ENCODE assay signal across 1 fruit fly cellular context in genomic region chr3L:17495266-17495961, dm6.
TF ChIP-seq lines count a peak whose summit lies in the region.

No protein-coding gene starts in this region.

TF ChIP-seq in whole organism, embryonic, 481 proteins besides CTCF, POLR2A, EP300 and RAD21 (continued from another document):
- TF ChIP-seq CG2129 (GFP tag; IDR thresholded peaks at IDR 0.05; lab: Robert Waterston, UW; ENCODE audit: partially characterized antibody), result no peak
- no peak for TF ChIP-seq h (optimal IDR thresholded peaks at IDR 0.05; lab: Kevin White, UChicago)
- TF ChIP-seq D (optimal IDR thresholded peaks at IDR 0.05; lab: Kevin White, UChicago), result no peak
- peak; percentile 16 for TF ChIP-seq D (GFP tag; optimal IDR thresholded peaks at IDR 0.05; lab: Kevin White, UChicago)
- peak; percentile 54; the same call in 2 of the 3 replicates for TF ChIP-seq zfh1 (GFP tag; IDR thresholded peaks at IDR 0.05; lab: Robert Waterston, UW)
- TF ChIP-seq CG5180 (GFP tag; optimal IDR thresholded peaks at IDR 0.05; lab: Kevin White, UChicago), result peak; percentile 0
- peak; percentile 19 for TF ChIP-seq CG8924 (tag; optimal IDR thresholded peaks at IDR 0.05; lab: Kevin White, UChicago)
- TF ChIP-seq CG7556 (GFP tag; optimal IDR thresholded peaks at IDR 0.05; lab: Kevin White, UChicago), result peak; percentile 18
- peak; percentile 61 for TF ChIP-seq phol (tag; optimal IDR thresholded peaks at IDR 0.05; lab: Kevin White, UChicago)
- TF ChIP-seq CG8089 (GFP tag; optimal IDR thresholded peaks at IDR 0.05; lab: Kevin White, UChicago), result no peak
- no peak for TF ChIP-seq Fer3 (tag; optimal IDR thresholded peaks at IDR 0.05; lab: Kevin White, UChicago)
- peak; percentile 47 for TF ChIP-seq gem (tag; optimal IDR thresholded peaks at IDR 0.05; lab: Kevin White, UChicago)
- no peak for TF ChIP-seq CG11456 (GFP tag; IDR thresholded peaks at IDR 0.05; lab: Robert Waterston, UW)
- TF ChIP-seq fd64A (GFP tag; optimal IDR thresholded peaks at IDR 0.05; lab: Kevin White, UChicago), result no peak
- TF ChIP-seq Side (GFP tag; optimal IDR thresholded peaks at IDR 0.05; lab: Kevin White, UChicago), result peak; percentile 13
- no peak for TF ChIP-seq ab (GFP tag; optimal IDR thresholded peaks at IDR 0.05; lab: Kevin White, UChicago)
- TF ChIP-seq zen2 (GFP tag; IDR thresholded peaks at IDR 0.05; lab: Robert Waterston, UW; ENCODE audit: partially characterized antibody), result no peak
- TF ChIP-seq CG2875 (GFP tag; optimal IDR thresholded peaks at IDR 0.05; lab: Kevin White, UChicago), result no peak
- TF ChIP-seq Sry-δ (GFP tag; optimal IDR thresholded peaks at IDR 0.05; lab: Kevin White, UChicago), result no peak
- TF ChIP-seq CG6254 (GFP tag; optimal IDR thresholded peaks at IDR 0.05; lab: Kevin White, UChicago), result no peak
- TF ChIP-seq CG10274 (GFP tag; optimal IDR thresholded peaks at IDR 0.05; lab: Kevin White, UChicago), result no peak
- no peak for TF ChIP-seq pb (GFP tag; optimal IDR thresholded peaks at IDR 0.05; lab: Kevin White, UChicago)
- no peak for TF ChIP-seq disco-r (GFP tag; optimal IDR thresholded peaks at IDR 0.05; lab: Kevin White, UChicago)
- no peak for TF ChIP-seq grn (GFP tag; optimal IDR thresholded peaks at IDR 0.05; lab: Kevin White, UChicago)
- peak; percentile 70 for TF ChIP-seq CG2712 (tag; optimal IDR thresholded peaks at IDR 0.05; lab: Kevin White, UChicago)
- no peak for TF ChIP-seq onecut (GFP tag; IDR thresholded peaks at IDR 0.05; lab: Robert Waterston, UW)
- TF ChIP-seq Bgb (GFP tag; IDR thresholded peaks at IDR 0.05; lab: Robert Waterston, UW; ENCODE audit: partially characterized antibody), result no peak
- peak; percentile 50; the same call in 1 of the 3 replicates for TF ChIP-seq CG17361 (GFP tag; IDR thresholded peaks at IDR 0.05; lab: Robert Waterston, UW)
- no peak for TF ChIP-seq sr (GFP tag; IDR thresholded peaks at IDR 0.05; lab: Robert Waterston, UW)
- peak; percentile 17 for TF ChIP-seq CG17385 (GFP tag; optimal IDR thresholded peaks at IDR 0.05; lab: Kevin White, UChicago)
- TF ChIP-seq Eip74EF (GFP tag; optimal IDR thresholded peaks at IDR 0.05; lab: Kevin White, UChicago), result no peak
- peak; percentile 52 for TF ChIP-seq CG17829 (tag; optimal IDR thresholded peaks at IDR 0.05; lab: Kevin White, UChicago)
- TF ChIP-seq CG8765 (GFP tag; IDR thresholded peaks at IDR 0.05; lab: Robert Waterston, UW), result no peak
- no peak for TF ChIP-seq ash1 (GFP tag; optimal IDR thresholded peaks at IDR 0.05; lab: Kevin White, UChicago)
- TF ChIP-seq CG4424 (GFP tag; optimal IDR thresholded peaks at IDR 0.05; lab: Kevin White, UChicago), result peak; percentile 25
- TF ChIP-seq dm (GFP tag; optimal IDR thresholded peaks at IDR 0.05; lab: Kevin White, UChicago), result peak; percentile 9
- TF ChIP-seq CG11504 (tag; optimal IDR thresholded peaks at IDR 0.05; lab: Kevin White, UChicago), result peak; percentile 50
- TF ChIP-seq CG13287 (GFP tag; IDR thresholded peaks at IDR 0.05; lab: Robert Waterston, UW; ENCODE audit: partially characterized antibody), result no peak
- TF ChIP-seq Hey (tag; optimal IDR thresholded peaks at IDR 0.05; lab: Kevin White, UChicago), result no peak
- TF ChIP-seq CG8281 (tag; optimal IDR thresholded peaks at IDR 0.05; lab: Kevin White, UChicago), result no peak
- peak; percentile 21 for TF ChIP-seq Spps (tag; optimal IDR thresholded peaks at IDR 0.05; lab: Kevin White, UChicago)
- TF ChIP-seq CG12071 (GFP tag; optimal IDR thresholded peaks at IDR 0.05; lab: Kevin White, UChicago), result no peak
- TF ChIP-seq Ssrp (tag; optimal IDR thresholded peaks at IDR 0.05; lab: Kevin White, UChicago), result peak; percentile 41
- no peak for TF ChIP-seq sna (GFP tag; IDR thresholded peaks at IDR 0.05; lab: Robert Waterston, UW; ENCODE audit: partially characterized antibody)
- peak; percentile 22 for TF ChIP-seq CG2202 (tag; optimal IDR thresholded peaks at IDR 0.05; lab: Kevin White, UChicago)
- TF ChIP-seq dmrt11E (tag; optimal IDR thresholded peaks at IDR 0.05; lab: Kevin White, UChicago), result peak; percentile 56
- TF ChIP-seq dmrt99B (tag; optimal IDR thresholded peaks at IDR 0.05; lab: Kevin White, UChicago), result peak; percentile 50
- TF ChIP-seq gfzf (GFP tag; optimal IDR thresholded peaks at IDR 0.05; lab: Kevin White, UChicago), result no peak
- no peak for TF ChIP-seq fru (optimal IDR thresholded peaks at IDR 0.05; lab: Kevin White, UChicago)
- TF ChIP-seq Opbp (GFP tag; IDR thresholded peaks at IDR 0.05; lab: Robert Waterston, UW; ENCODE audit: partially characterized antibody), result 0 out of 3 replicates have a peak, but pooled peaks have one; percentile 15
- TF ChIP-seq lola (GFP tag; optimal IDR thresholded peaks at IDR 0.05; lab: Kevin White, UChicago), result peak in 1 of 3 experiments; percentile 58
- TF ChIP-seq CG12219 (GFP tag; optimal IDR thresholded peaks at IDR 0.05; lab: Kevin White, UChicago), result peak; percentile 9
- no peak for TF ChIP-seq Fer1 (GFP tag; optimal IDR thresholded peaks at IDR 0.05; lab: Kevin White, UChicago)
- no peak for TF ChIP-seq cad (GFP tag; optimal IDR thresholded peaks at IDR 0.05; lab: Kevin White, UChicago)
- no peak for TF ChIP-seq HHEX (GFP tag; optimal IDR thresholded peaks at IDR 0.05; lab: Kevin White, UChicago)
- peak; percentile 49 for TF ChIP-seq CG14710 (tag; optimal IDR thresholded peaks at IDR 0.05; lab: Kevin White, UChicago)
- no peak for TF ChIP-seq CG12769 (tag; optimal IDR thresholded peaks at IDR 0.05; lab: Kevin White, UChicago)
- peak; percentile 46; the same call in 1 of the 2 replicates for TF ChIP-seq vvl (GFP tag; IDR thresholded peaks at IDR 0.05; lab: Robert Waterston, UW)
- TF ChIP-seq tin (GFP tag; optimal IDR thresholded peaks at IDR 0.05; lab: Kevin White, UChicago), result no peak
- no peak for TF ChIP-seq hb (GFP tag; IDR thresholded peaks at IDR 0.05; lab: Robert Waterston, UW; ENCODE audit: partially characterized antibody)
- no peak for TF ChIP-seq CG6683 (GFP tag; optimal IDR thresholded peaks at IDR 0.05; lab: Kevin White, UChicago)
- TF ChIP-seq C15 (GFP tag; IDR thresholded peaks at IDR 0.05; lab: Robert Waterston, UW), result no peak
- TF ChIP-seq caup (GFP tag; optimal IDR thresholded peaks at IDR 0.05; lab: Kevin White, UChicago; ENCODE audit: severe bottlenecking), result no peak
- TF ChIP-seq CG17328 (GFP tag; IDR thresholded peaks at IDR 0.05; lab: Robert Waterston, UW), result peak; percentile 52
- no peak for TF ChIP-seq cato (GFP tag; optimal IDR thresholded peaks at IDR 0.05; lab: Kevin White, UChicago; ENCODE audit: borderline replicate concordance)
- TF ChIP-seq Usf (GFP tag; optimal IDR thresholded peaks at IDR 0.05; lab: Kevin White, UChicago), result no peak
- TF ChIP-seq z (GFP tag; IDR thresholded peaks at IDR 0.05; lab: Robert Waterston, UW), result peak; percentile 29; the same call in 1 of the 3 replicates
- TF ChIP-seq bab2 (GFP tag; optimal IDR thresholded peaks at IDR 0.05; lab: Kevin White, UChicago), result no peak
